Fruit fly (Drosophila melanogaster): ENCODE results near the gene btd.

DNA sequence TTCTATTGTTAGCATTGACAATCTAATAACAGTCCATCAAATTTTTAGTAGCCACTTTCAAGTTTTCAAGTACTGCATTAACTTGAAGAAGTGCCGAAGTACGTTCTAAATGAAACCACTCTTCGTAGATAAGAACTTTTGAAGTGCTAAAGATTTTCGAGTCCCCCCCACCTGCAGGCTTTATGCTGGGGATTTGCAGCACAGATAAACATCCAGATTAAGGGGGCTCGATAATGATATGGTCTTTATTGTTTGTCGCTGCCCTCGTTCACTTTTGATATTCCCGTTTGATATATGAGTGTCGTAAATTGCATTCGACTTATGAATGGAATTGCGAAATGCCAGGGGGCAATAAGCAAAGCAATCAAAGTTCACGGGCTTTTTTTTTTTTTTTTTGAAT lies 32.5 kb upstream of the btd start:
- no peak for TF ChIP-seq foxo (GFP tag; optimal IDR thresholded peaks at IDR 0.05)
- TF ChIP-seq usp (GFP tag; optimal IDR thresholded peaks at IDR 0.05) = no peak
- no peak for TF ChIP-seq ey (GFP tag; optimal IDR thresholded peaks at IDR 0.05)
- TF ChIP-seq Sp1 (GFP tag; optimal IDR thresholded peaks at IDR 0.05) = no peak
- TF ChIP-seq psq (GFP tag; optimal IDR thresholded peaks at IDR 0.05) = no peak
- TF ChIP-seq Mio (GFP tag; optimal IDR thresholded peaks at IDR 0.05) = no peak
- no peak for TF ChIP-seq br (GFP tag; optimal IDR thresholded peaks at IDR 0.05)

All from whole organism, wandering third instar larva.